Worm (Caenorhabditis elegans) whole organism, L3 larva: ENCODE measurements around the gene ect-2.

Experiments used
- R02D3.7 ChIP-seq: fragments of 150-350 bp; optimal IDR thresholded peaks from 2 replicates; lab custom pipeline; 2014; ENCODE audit warnings: missing biosample characterization, missing genetic modification characterization
- aly-2 ChIP-seq: fragments of 150-350 bp; optimal IDR thresholded peaks from 2 replicates; lab custom pipeline; 2014; ENCODE audit warnings: missing biosample characterization, missing genetic modification characterization
- ama-1 ChIP-seq: fragments of 150-350 bp; optimal IDR thresholded peaks from 2 replicates; lab custom pipeline; 2018
- ceh-82 ChIP-seq: fragments of 150-350 bp; optimal IDR thresholded peaks from 2 replicates; lab custom pipeline; 2014; ENCODE audit warnings: missing biosample characterization, missing genetic modification characterization
- ceh-9 ChIP-seq: sonication (generic microtip); optimal IDR thresholded peaks from 2 replicates; lab custom pipeline; 2018; ENCODE audit warnings: missing biosample characterization, missing genetic modification characterization
- egl-27 ChIP-seq: sonication (generic microtip); optimal IDR thresholded peaks from 4 replicates; lab custom pipeline; 2017; ENCODE audit warnings: missing biosample characterization, missing genetic modification reagents, missing genetic modification characterization
- egl-5 ChIP-seq: fragments of 150-350 bp; optimal IDR thresholded peaks from 2 replicates; lab custom pipeline; 2017; ENCODE audit warnings: missing biosample characterization, missing genetic modification reagents, missing genetic modification characterization, inconsistent platforms
- elt-2 ChIP-seq: sonication (generic microtip); optimal IDR thresholded peaks from 2 replicates; lab custom pipeline; 2016; ENCODE audit warnings: missing genetic modification reagents, mild to moderate bottlenecking, missing genetic modification characterization, missing compliant biosample characterization
- elt-3 ChIP-seq, 3 experiments: fragments of 150-350 bp in 1 of 3; sonication (generic microtip) in 2 of 3; optimal IDR thresholded peaks; 2 replicates in 2 of 3; 4 replicates in 1 of 3; lab custom pipeline; 2014 to 2017; ENCODE audit warnings: missing biosample characterization in 3 of 3, missing genetic modification characterization in 3 of 3
- fkh-10 ChIP-seq: sonication (generic microtip); optimal IDR thresholded peaks from 2 replicates; lab custom pipeline; 2017; ENCODE audit warnings: missing biosample characterization, missing genetic modification reagents, missing genetic modification characterization
- fos-1 ChIP-seq: fragments of 150-350 bp; optimal IDR thresholded peaks from 2 replicates; lab custom pipeline; 2014; ENCODE audit warnings: missing biosample characterization, missing genetic modification characterization
- hmg-11 ChIP-seq: sonication (generic microtip); optimal IDR thresholded peaks from 2 replicates; lab custom pipeline; 2016; ENCODE audit warnings: missing genetic modification characterization, missing compliant biosample characterization
- jun-1 ChIP-seq: fragments of 150-350 bp; optimal IDR thresholded peaks from 2 replicates; lab custom pipeline; 2014; ENCODE audit warnings: missing biosample characterization, missing genetic modification reagents, missing genetic modification characterization
- lin-15B ChIP-seq: fragments of 150-350 bp; optimal IDR thresholded peaks from 2 replicates; lab custom pipeline; 2014; ENCODE audit warnings: missing biosample characterization, missing genetic modification characterization
- lin-39 ChIP-seq: fragments of 150-350 bp; optimal IDR thresholded peaks from 2 replicates; lab custom pipeline; 2018; ENCODE audit warnings: missing biosample characterization, missing genetic modification reagents, missing genetic modification characterization
- lsy-12 ChIP-seq: sonication (generic microtip); optimal IDR thresholded peaks from 2 replicates; lab custom pipeline; 2016; ENCODE audit warnings: mild to moderate bottlenecking, missing genetic modification characterization, missing compliant biosample characterization
- mdl-1 ChIP-seq: fragments of 150-350 bp; optimal IDR thresholded peaks from 2 replicates; lab custom pipeline; 2014; ENCODE audit warnings: missing biosample characterization, missing genetic modification characterization
- mml-1 ChIP-seq: fragments of 150-350 bp; sonication (generic microtip); optimal IDR thresholded peaks from 3 replicates; lab custom pipeline; 2014; ENCODE audit warnings: missing biosample characterization, missing genetic modification characterization
- nfya-1 ChIP-seq: sonication (generic microtip); optimal IDR thresholded peaks from 2 replicates; lab custom pipeline; 2017; ENCODE audit warnings: missing genetic modification characterization, mild to moderate bottlenecking, missing compliant biosample characterization, antibody characterized with exemption, moderate library complexity; ENCODE audit not compliant: insufficient read depth
- nhr-11 ChIP-seq: fragments of 150-350 bp; optimal IDR thresholded peaks from 2 replicates; lab custom pipeline; 2014; ENCODE audit warnings: missing biosample characterization, missing genetic modification characterization
- nhr-12 ChIP-seq: fragments of 150-350 bp; optimal IDR thresholded peaks from 2 replicates; lab custom pipeline; 2014; ENCODE audit warnings: missing biosample characterization, missing genetic modification characterization
- nhr-23 ChIP-seq: fragments of 150-350 bp; optimal IDR thresholded peaks from 2 replicates; lab custom pipeline; 2014; ENCODE audit warnings: missing biosample characterization, missing genetic modification reagents, missing genetic modification characterization
- nhr-237 ChIP-seq: fragments of 150-350 bp; optimal IDR thresholded peaks from 2 replicates; lab custom pipeline; 2014; ENCODE audit warnings: missing biosample characterization, missing genetic modification characterization
- nhr-25 ChIP-seq: sonication (generic microtip); optimal IDR thresholded peaks from 2 replicates; lab custom pipeline; 2017; ENCODE audit warnings: missing biosample characterization, missing genetic modification characterization
- nhr-28 ChIP-seq: fragments of 150-350 bp; optimal IDR thresholded peaks from 2 replicates; lab custom pipeline; 2014; ENCODE audit warnings: missing biosample characterization, missing genetic modification characterization
- nhr-43 ChIP-seq: sonication (generic microtip); optimal IDR thresholded peaks from 2 replicates; lab custom pipeline; 2016; ENCODE audit warnings: mild to moderate bottlenecking, missing genetic modification characterization, missing compliant biosample characterization; ENCODE audit not compliant: poor library complexity, severe bottlenecking
- nhr-67 ChIP-seq: fragments of 150-350 bp; optimal IDR thresholded peaks from 2 replicates; lab custom pipeline; 2014; ENCODE audit warnings: missing biosample characterization, missing genetic modification characterization
- nhr-76 ChIP-seq: fragments of 150-350 bp; sonication (generic microtip); optimal IDR thresholded peaks from 5 replicates; lab custom pipeline; 2014; ENCODE audit warnings: missing biosample characterization, missing genetic modification characterization
- nhr-77 ChIP-seq: fragments of 150-350 bp; optimal IDR thresholded peaks from 2 replicates; lab custom pipeline; 2014; ENCODE audit warnings: missing biosample characterization, missing genetic modification characterization
- pha-4 ChIP-seq: fragments of 150-350 bp; optimal IDR thresholded peaks from 2 replicates; lab custom pipeline; 2014; ENCODE audit warnings: missing biosample characterization, missing genetic modification reagents, missing genetic modification characterization
- pqm-1 ChIP-seq: fragments of 150-350 bp; optimal IDR thresholded peaks from 2 replicates; lab custom pipeline; 2017; ENCODE audit warnings: missing biosample characterization, missing genetic modification characterization, inconsistent platforms
- skn-1 ChIP-seq: fragments of 150-350 bp; optimal IDR thresholded peaks from 2 replicates; lab custom pipeline; 2014; ENCODE audit warnings: missing biosample characterization, missing genetic modification characterization
- snpc-4 ChIP-seq: fragments of 150-350 bp; optimal IDR thresholded peaks from 2 replicates; lab custom pipeline; 2014; ENCODE audit warnings: missing biosample characterization, missing genetic modification characterization
- unc-62 ChIP-seq: fragments of 150-350 bp; sonication (generic microtip); optimal IDR thresholded peaks from 4 replicates; lab custom pipeline; 2014; ENCODE audit warnings: missing biosample characterization, missing genetic modification reagents, missing genetic modification characterization
- zag-1 ChIP-seq: fragments of 150-350 bp; optimal IDR thresholded peaks from 2 replicates; lab custom pipeline; 2014; ENCODE audit warnings: missing biosample characterization, missing genetic modification characterization

ect-2 gene

DNA sequence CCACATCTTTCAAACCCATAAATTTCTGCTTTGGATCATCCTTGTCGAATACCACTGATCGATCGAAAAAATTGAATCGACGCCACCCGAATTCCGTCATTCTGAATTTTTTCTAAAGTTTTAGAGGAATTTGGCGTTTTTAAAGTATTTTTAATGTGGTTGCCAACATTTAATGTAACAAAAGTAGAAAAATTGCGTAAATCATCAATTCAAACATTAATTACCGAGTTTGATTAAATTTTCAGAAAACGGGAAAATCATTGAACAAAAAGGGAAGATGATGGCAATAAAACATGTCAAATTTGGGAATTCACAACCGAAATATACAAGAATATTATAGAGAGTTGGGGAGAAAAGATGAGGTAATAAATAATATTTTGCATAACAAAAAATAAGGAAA, 9.6 kb upstream of the ect-2 start, which contains the start of gene vps-11:
Gene vps-11 (minus strand): TSS at position 101 of the 400 bp plus-strand sequence.
- TF ChIP-seq nfya-1 (tag; lab: Kevin White, UChicago), result no peak
- TF ChIP-seq mml-1, result no peak
- TF ChIP-seq nhr-43 (tag; lab: Kevin White, UChicago), result no peak
- TF ChIP-seq lsy-12, result no peak
- TF ChIP-seq fkh-10 (GFP tag; lab: Kevin White, UChicago), result no peak
- TF ChIP-seq zag-1 (tag; lab: Kevin White, UChicago), result no peak
- TF ChIP-seq ceh-9, result no peak
- no peak for TF ChIP-seq nhr-11 (tag; lab: Kevin White, UChicago)
- TF ChIP-seq nhr-28, result no peak
- TF ChIP-seq pqm-1, result no peak
- TF ChIP-seq mdl-1 (tag; lab: Kevin White, UChicago), result no peak
- no peak for TF ChIP-seq skn-1 (tag; lab: Kevin White, UChicago)
- no peak for TF ChIP-seq fos-1 (tag; lab: Kevin White, UChicago)
- TF ChIP-seq nhr-23 (tag; lab: Kevin White, UChicago), result no peak
- no peak for TF ChIP-seq elt-3 (tag; optimal IDR thresholded peaks at IDR 0.05; lab: Kevin White, UChicago)

DNA sequence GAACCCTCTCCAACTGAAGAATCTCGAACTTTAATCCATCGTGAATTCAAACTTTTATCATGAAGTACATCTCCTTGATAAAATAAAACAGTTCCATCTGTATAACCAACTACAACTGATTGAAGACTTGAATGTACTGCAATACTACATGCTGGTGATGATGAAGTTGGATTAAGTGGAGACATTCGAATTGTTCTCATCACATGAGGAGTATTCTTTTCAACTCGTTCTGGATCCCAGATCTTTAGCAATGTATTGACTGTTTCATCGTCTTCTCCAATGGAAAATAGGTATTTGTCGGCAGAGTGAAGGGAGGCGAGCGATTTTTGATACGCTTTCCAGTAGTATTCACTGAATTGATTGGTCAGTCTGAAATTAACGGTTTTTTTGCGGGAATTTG, 8.8 kb upstream of the ect-2 start:
- no peak for TF ChIP-seq mdl-1 (tag; lab: Kevin White, UChicago)
- TF ChIP-seq lin-15B (tag; lab: Kevin White, UChicago), result no peak
- TF ChIP-seq ama-1 (lab: Kevin White, UChicago), result no peak
- no peak for TF ChIP-seq lsy-12
- no peak for TF ChIP-seq egl-5
- TF ChIP-seq lin-39 (tag; lab: Kevin White, UChicago), result no peak
- no peak for TF ChIP-seq nhr-67 (tag; lab: Kevin White, UChicago)
- no peak for TF ChIP-seq nhr-76 (tag; lab: Kevin White, UChicago)
- no peak for TF ChIP-seq unc-62 (GFP tag; lab: Kevin White, UChicago)
- no peak for TF ChIP-seq fos-1 (tag; lab: Kevin White, UChicago)
- TF ChIP-seq nhr-237, result no peak

ce11 chrII:10787240-10787639, 3.5 kb upstream of the ect-2 start, which contains the start of gene tag-209:
TSS of gene tag-209 (plus strand) at chrII:10787312.
- TF ChIP-seq ceh-9, result no peak

DNA sequence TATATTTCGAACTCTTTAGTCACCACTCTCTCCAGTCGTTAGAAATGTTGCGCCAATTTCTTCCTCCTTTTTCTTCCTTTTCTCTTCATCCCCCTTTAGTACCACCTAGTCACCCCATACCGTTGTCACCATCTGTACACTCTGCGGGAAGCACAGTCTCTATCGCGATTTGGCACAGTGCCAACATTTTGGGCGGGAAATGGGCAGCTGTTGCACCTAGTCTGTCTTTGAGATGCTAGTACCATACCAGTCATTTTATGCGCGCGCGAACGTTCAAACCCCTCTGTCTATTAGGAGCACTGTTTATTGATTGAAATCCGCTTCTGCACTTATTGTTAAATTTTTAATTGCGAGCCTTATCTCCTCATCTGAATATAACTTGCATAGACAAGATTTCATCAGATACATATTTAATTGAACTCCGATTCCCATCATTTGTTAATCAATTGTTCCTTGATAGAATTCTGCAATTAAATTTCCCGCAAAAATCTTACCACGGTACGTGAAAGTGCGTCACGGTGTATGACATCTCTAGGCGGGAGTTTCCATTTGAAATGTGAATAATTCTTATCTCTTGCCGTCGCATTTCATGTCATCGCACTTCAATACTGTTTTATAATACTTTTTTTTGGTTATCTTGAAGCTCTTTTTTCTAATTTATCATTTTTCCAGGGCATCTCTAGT, 1.2 kb upstream of the ect-2 start, which contains the start of gene cdl-1:
Gene cdl-1 (plus strand): TSS at position 673 of the 684 bp plus-strand sequence.
- TF ChIP-seq ceh-9 (no peak), egl-27 (tag; lab: Kevin White, UChicago) (no peak), nhr-77 (tag; lab: Kevin White, UChicago) (no peak), pqm-1 (peak; percentile 12), hmg-11 (tag; lab: Kevin White, UChicago) (peak; percentile 39), ama-1 (lab: Kevin White, UChicago) (no peak), snpc-4 (tag; lab: Kevin White, UChicago) (peak; percentile 80), lin-15B (tag; lab: Kevin White, UChicago) (peak; percentile 75), nhr-43 (tag; lab: Kevin White, UChicago) (no peak), R02D3.7 (peak; percentile 23), aly-2 (no peak), nhr-12 (tag; lab: Kevin White, UChicago) (no peak), nhr-23 (tag; lab: Kevin White, UChicago) (peak; percentile 73), egl-5 (peak; percentile 8), lin-39 (tag; lab: Kevin White, UChicago) (peak; percentile 19), nhr-25 (tag; lab: Kevin White, UChicago) (peak; percentile 67), nfya-1 (tag; lab: Kevin White, UChicago) (peak; percentile 69), pha-4 (tag; lab: Kevin White, UChicago) (peak; percentile 76), skn-1 (tag; lab: Kevin White, UChicago) (no peak), elt-2 (tag; lab: Kevin White, UChicago) (peak; percentile 59)
- TF ChIP-seq, all 47 proteins: peak for 12

- TF ChIP-seq nhr-11 (tag; lab: Kevin White, UChicago) (no peak), nhr-76 (tag; lab: Kevin White, UChicago) (no peak), nhr-23 (tag; lab: Kevin White, UChicago) (no peak), egl-5 (no peak), aly-2 (no peak), jun-1 (no peak), pha-4 (tag; lab: Kevin White, UChicago) (no peak), nhr-12 (tag; lab: Kevin White, UChicago) (no peak), nfya-1 (tag; lab: Kevin White, UChicago) (no peak), nhr-77 (tag; lab: Kevin White, UChicago) (no peak), mdl-1 (tag; lab: Kevin White, UChicago) (no peak), ceh-82 (tag; lab: Kevin White, UChicago) (no peak), skn-1 (tag; lab: Kevin White, UChicago) (no peak), nhr-28 (no peak), fos-1 (tag; lab: Kevin White, UChicago) (no peak), nhr-43 (tag; lab: Kevin White, UChicago) (no peak), R02D3.7 (no peak)
Observed at ce11 chrII:10784248-10784647, 486 bp upstream of the ect-2 start.
